Fruit fly (Drosophila melanogaster) whole organism, embryonic: Measurements from ENCODE around the gene CG43095.
A peak's percentile ranks its signal among the peaks of the same experiment; 100 is the strongest.

Experiments
- ATbp ChIP-seq: fragments of 200-800 bp; sonication (Bioruptor generic); optimal IDR thresholded peaks from 2 replicates; lab custom pipeline; 2017; ENCODE audit warnings: missing biosample characterization, mild to moderate bottlenecking, missing genetic modification characterization, missing genetic modification reagents
- Abd-B ChIP-seq: fragments of 200-800 bp; sonication (Bioruptor generic); optimal IDR thresholded peaks from 2 replicates; lab custom pipeline; 2018; ENCODE audit warnings: missing biosample characterization, mild to moderate bottlenecking, missing genetic modification characterization, moderate library complexity
- Aef1 ChIP-seq: fragments of 200-800 bp; sonication (Bioruptor generic); IDR thresholded peaks from 3 replicates; pipeline ENCODE4 v1.3.6; 2022; ENCODE audit warnings: missing biosample characterization, missing genetic modification characterization
- CG10366 ChIP-seq: fragments of 200-800 bp; sonication (Bioruptor generic); IDR thresholded peaks from 2 replicates; pipeline ENCODE4 v1.3.6; 2022; ENCODE audit warnings: missing biosample characterization, missing genetic modification characterization
- CG10979 ChIP-seq: fragments of 200-800 bp; sonication (Bioruptor generic); optimal IDR thresholded peaks from 2 replicates; lab custom pipeline; 2018; ENCODE audit warnings: missing biosample characterization, mild to moderate bottlenecking, missing genetic modification characterization, moderate library complexity
- CG11504 ChIP-seq: fragments of 200-800 bp; sonication (Bioruptor generic); optimal IDR thresholded peaks from 3 replicates; lab custom pipeline; 2019; ENCODE audit warnings: missing biosample characterization, mild to moderate bottlenecking, missing genetic modification characterization, moderate library complexity
- CG12391 ChIP-seq: fragments of 200-800 bp; sonication (Bioruptor generic); optimal IDR thresholded peaks from 3 replicates; lab custom pipeline; 2018; ENCODE audit warnings: missing biosample characterization, mild to moderate bottlenecking, missing genetic modification characterization, moderate library complexity
- CG12659 ChIP-seq: fragments of 200-800 bp; sonication (Bioruptor generic); optimal IDR thresholded peaks from 3 replicates; lab custom pipeline; 2017; ENCODE audit warnings: mild to moderate bottlenecking, missing biosample characterization, missing genetic modification reagents, missing genetic modification characterization
- CG1603 ChIP-seq: fragments of 200-800 bp; sonication (Bioruptor generic); optimal IDR thresholded peaks from 2 replicates; lab custom pipeline; 2019; ENCODE audit warnings: missing biosample characterization, mild to moderate bottlenecking, missing genetic modification characterization, moderate library complexity
- CG17328 ChIP-seq: fragments of 200-800 bp; sonication (Bioruptor generic); IDR thresholded peaks from 2 replicates; pipeline ENCODE4 v1.3.6; 2022; ENCODE audit warnings: missing biosample characterization, missing genetic modification characterization
- CG2116 ChIP-seq: fragments of 200-800 bp; sonication (Bioruptor generic); optimal IDR thresholded peaks from 3 replicates; lab custom pipeline; 2018; ENCODE audit warnings: missing biosample characterization, mild to moderate bottlenecking, missing genetic modification characterization
- CG2678 ChIP-seq: fragments of 200-800 bp; sonication (Bioruptor generic); optimal IDR thresholded peaks from 3 replicates; lab custom pipeline; 2019; ENCODE audit warnings: missing biosample characterization, mild to moderate bottlenecking, missing genetic modification characterization, moderate library complexity
- CG31441 ChIP-seq: fragments of 200-800 bp; sonication (Bioruptor generic); IDR thresholded peaks from 2 replicates; pipeline ENCODE4 v1.3.6; 2022; ENCODE audit warnings: missing biosample characterization, missing genetic modification characterization
- CG33557 ChIP-seq: fragments of 200-800 bp; sonication (Bioruptor generic); optimal IDR thresholded peaks from 2 replicates; lab custom pipeline; 2019; ENCODE audit warnings: missing biosample characterization, mild to moderate bottlenecking, missing genetic modification characterization, moderate library complexity
- CG4617 ChIP-seq: fragments of 200-800 bp; sonication (Bioruptor generic); optimal IDR thresholded peaks from 3 replicates; lab custom pipeline; 2016; ENCODE audit warnings: missing biosample characterization, missing genetic modification characterization, borderline replicate concordance
- CG4707 ChIP-seq: fragments of 200-800 bp; sonication (Bioruptor generic); optimal IDR thresholded peaks from 2 replicates; lab custom pipeline; 2018; ENCODE audit warnings: missing biosample characterization, mild to moderate bottlenecking, missing genetic modification characterization, moderate library complexity
- CG6765 ChIP-seq: fragments of 200-800 bp; sonication (Bioruptor generic); optimal IDR thresholded peaks from 3 replicates; lab custom pipeline; 2017; ENCODE audit warnings: missing biosample characterization, mild to moderate bottlenecking, missing genetic modification characterization
- CG7987 ChIP-seq: fragments of 200-800 bp; sonication (Bioruptor generic); optimal IDR thresholded peaks from 2 replicates; lab custom pipeline; 2018; ENCODE audit warnings: missing biosample characterization, mild to moderate bottlenecking, missing genetic modification characterization, moderate library complexity
- CG9727 ChIP-seq: fragments of 200-800 bp; sonication (Bioruptor generic); optimal IDR thresholded peaks from 3 replicates; lab custom pipeline; 2017; ENCODE audit warnings: missing biosample characterization, mild to moderate bottlenecking, missing genetic modification characterization
- ERR ChIP-seq: fragments of 200-800 bp; sonication (Bioruptor generic); optimal IDR thresholded peaks from 2 replicates; lab custom pipeline; 2016; ENCODE audit warnings: missing biosample characterization, missing genetic modification characterization
- Elba2 ChIP-seq: fragments of 200-800 bp; sonication (Bioruptor generic); optimal IDR thresholded peaks from 3 replicates; lab custom pipeline; 2016; ENCODE audit warnings: missing biosample characterization, missing genetic modification characterization
- HHEX ChIP-seq: fragments of 200-800 bp; sonication (Bioruptor generic); optimal IDR thresholded peaks from 3 replicates; lab custom pipeline; 2017; ENCODE audit warnings: missing biosample characterization, mild to moderate bottlenecking, missing genetic modification characterization, missing genetic modification reagents
- Hr51 ChIP-seq, 2 experiments: fragments of 200-800 bp; sonication (Bioruptor generic); optimal IDR thresholded peaks; 2 replicates in 1 of 2; 3 replicates in 1 of 2; lab custom pipeline; 2016 to 2018; ENCODE audit warnings: missing biosample characterization in 2 of 2, missing genetic modification characterization in 2 of 2, mild to moderate bottlenecking in 1 of 2, moderate library complexity in 1 of 2
- Lpt ChIP-seq: fragments of >200 bp; optimal IDR thresholded peaks from 2 replicates; lab custom pipeline; 2018; ENCODE audit warnings: missing biosample characterization, missing genetic modification characterization
- Med ChIP-seq: fragments of 200-800 bp; sonication (Bioruptor generic); peaks from one replicate; lab custom pipeline; 2016; ENCODE audit warnings: missing biosample characterization, missing genetic modification characterization, mild to moderate bottlenecking, inconsistent platforms, moderate library complexity
- Sry-β ChIP-seq: fragments of 200-800 bp; sonication (Bioruptor generic); optimal IDR thresholded peaks from 2 replicates; lab custom pipeline; 2018; ENCODE audit warnings: missing biosample characterization, mild to moderate bottlenecking, missing genetic modification characterization, moderate library complexity
- ac ChIP-seq: fragments of 200-800 bp; sonication (Bioruptor generic); optimal IDR thresholded peaks from 3 replicates; lab custom pipeline; 2017; ENCODE audit warnings: missing biosample characterization, mild to moderate bottlenecking, missing genetic modification characterization
- aop ChIP-seq: fragments of 200-800 bp; sonication (Bioruptor generic); IDR thresholded peaks from 2 replicates; pipeline ENCODE4 v1.3.6; 2022; ENCODE audit warnings: missing biosample characterization, missing genetic modification characterization
- ase ChIP-seq: fragments of 200-800 bp; sonication (Bioruptor generic); IDR thresholded peaks from 3 replicates; pipeline ENCODE4 v1.3.6; 2022; ENCODE audit warnings: missing biosample characterization, missing genetic modification characterization
- bigmax ChIP-seq: fragments of 200-800 bp; sonication (Bioruptor generic); optimal IDR thresholded peaks from 2 replicates; lab custom pipeline; 2018; ENCODE audit warnings: missing biosample characterization, mild to moderate bottlenecking, missing genetic modification characterization
- br ChIP-seq: fragments of >200 bp; optimal IDR thresholded peaks from 2 replicates; lab custom pipeline; 2017
- cg ChIP-seq: fragments of 200-800 bp; sonication (Bioruptor generic); optimal IDR thresholded peaks from 3 replicates; lab custom pipeline; 2019; ENCODE audit warnings: missing biosample characterization, mild to moderate bottlenecking, missing genetic modification characterization, moderate library complexity
- danr ChIP-seq: fragments of 200-800 bp; sonication (Bioruptor generic); IDR thresholded peaks from 2 replicates; pipeline ENCODE4 v1.3.6; 2022; ENCODE audit warnings: missing biosample characterization, missing genetic modification characterization
- dpn ChIP-seq, 2 experiments: fragments of 200-800 bp; sonication (Bioruptor generic); optimal IDR thresholded peaks; 3 replicates each; lab custom pipeline; 2016; ENCODE audit warnings: missing biosample characterization in 2 of 2, missing genetic modification characterization in 2 of 2
- ems ChIP-seq: fragments of 200-800 bp; sonication (Bioruptor generic); optimal IDR thresholded peaks from 3 replicates; lab custom pipeline; 2016; ENCODE audit warnings: missing biosample characterization, missing genetic modification characterization
- eve ChIP-seq, 2 experiments: fragments of >200 bp; optimal IDR thresholded peaks; 2 replicates each; lab custom pipeline; 2017; ENCODE audit warnings: missing biosample characterization in 2 of 2, missing genetic modification characterization in 2 of 2
- fd64A ChIP-seq: fragments of 200-800 bp; sonication (Bioruptor generic); optimal IDR thresholded peaks from 3 replicates; lab custom pipeline; 2018; ENCODE audit warnings: missing biosample characterization, mild to moderate bottlenecking, missing genetic modification characterization
- gce ChIP-seq: fragments of 200-800 bp; sonication (Bioruptor generic); IDR thresholded peaks from 3 replicates; pipeline ENCODE4 v1.3.6; 2022; ENCODE audit warnings: missing biosample characterization, missing genetic modification characterization
- hbn ChIP-seq: fragments of 200-800 bp; sonication (Bioruptor generic); IDR thresholded peaks from 2 replicates; pipeline ENCODE4 v1.3.6; 2022; ENCODE audit warnings: missing biosample characterization, missing genetic modification characterization; ENCODE audit not compliant: partially characterized antibody
- jigr1 ChIP-seq: fragments of 200-800 bp; sonication (Bioruptor generic); IDR thresholded peaks from 3 replicates; pipeline ENCODE4 v1.3.6; 2022; ENCODE audit warnings: missing biosample characterization, missing genetic modification characterization
- knrl ChIP-seq: fragments of 200-800 bp; sonication (Bioruptor generic); IDR thresholded peaks from 3 replicates; pipeline ENCODE4 v1.3.6; 2022; ENCODE audit warnings: missing biosample characterization, missing genetic modification characterization; ENCODE audit not compliant: partially characterized antibody
- lov ChIP-seq, 2 experiments: fragments of 200-800 bp in 1 of 2; fragments of >200 bp in 1 of 2; sonication (Bioruptor generic) in 1 of 2; IDR thresholded peaks in 1 of 2; optimal IDR thresholded peaks in 1 of 2; 2 replicates in 1 of 2; 3 replicates in 1 of 2; pipeline versions ENCODE4 v1.3.6 to Lab custom; 2017 to 2022; ENCODE audit warnings: missing biosample characterization in 1 of 2, missing genetic modification characterization in 1 of 2
- maf-S ChIP-seq: fragments of 200-800 bp; sonication (Bioruptor generic); optimal IDR thresholded peaks from 2 replicates; lab custom pipeline; 2016; ENCODE audit warnings: missing biosample characterization, missing genetic modification characterization
- onecut ChIP-seq: fragments of 200-800 bp; sonication (Bioruptor generic); IDR thresholded peaks from 2 replicates; pipeline ENCODE4 v1.3.6; 2022; ENCODE audit warnings: missing biosample characterization, missing genetic modification characterization
- pan ChIP-seq, 4 experiments: fragments of >200 bp in 3 of 4; fragments of 200-800 bp in 1 of 4; sonication (Bioruptor generic) in 1 of 4; optimal IDR thresholded peaks in 3 of 4; IDR thresholded peaks in 1 of 4; 2 replicates each; pipeline versions ENCODE4 v1.3.6 to Lab custom; 2017 to 2022; ENCODE audit warnings: missing biosample characterization in 2 of 4, missing genetic modification characterization in 2 of 4, mixed read lengths in 1 of 4
- prd ChIP-seq, 3 experiments: fragments of >200 bp in 2 of 3; fragments of 200-800 bp in 1 of 3; sonication (Bioruptor generic) in 1 of 3; optimal IDR thresholded peaks in 2 of 3; IDR thresholded peaks in 1 of 3; 2 replicates in 2 of 3; 3 replicates in 1 of 3; pipeline versions ENCODE4 v1.3.6 to Lab custom; 2017 to 2022; ENCODE audit warnings: missing biosample characterization in 1 of 3, missing genetic modification characterization in 1 of 3
- sim ChIP-seq: fragments of 200-800 bp; sonication (Bioruptor generic); IDR thresholded peaks from 2 replicates; pipeline ENCODE4 v1.3.6; 2022; ENCODE audit warnings: missing biosample characterization, missing genetic modification characterization
- slp2 ChIP-seq: fragments of 200-800 bp; sonication (Bioruptor generic); optimal IDR thresholded peaks from 2 replicates; lab custom pipeline; 2016; ENCODE audit warnings: missing biosample characterization, missing genetic modification characterization
- unpg ChIP-seq: fragments of 200-800 bp; sonication (Bioruptor generic); optimal IDR thresholded peaks from 3 replicates; lab custom pipeline; 2018; ENCODE audit warnings: missing biosample characterization, mild to moderate bottlenecking, missing genetic modification characterization, moderate library complexity
- yki ChIP-seq: fragments of >200 bp; optimal IDR thresholded peaks from 3 replicates; lab custom pipeline; 2018
- zf30C ChIP-seq: fragments of 200-800 bp; sonication (Bioruptor generic); optimal IDR thresholded peaks from 3 replicates; lab custom pipeline; 2018; ENCODE audit warnings: missing biosample characterization, mild to moderate bottlenecking, missing genetic modification characterization

Gene CG43095

DNA sequence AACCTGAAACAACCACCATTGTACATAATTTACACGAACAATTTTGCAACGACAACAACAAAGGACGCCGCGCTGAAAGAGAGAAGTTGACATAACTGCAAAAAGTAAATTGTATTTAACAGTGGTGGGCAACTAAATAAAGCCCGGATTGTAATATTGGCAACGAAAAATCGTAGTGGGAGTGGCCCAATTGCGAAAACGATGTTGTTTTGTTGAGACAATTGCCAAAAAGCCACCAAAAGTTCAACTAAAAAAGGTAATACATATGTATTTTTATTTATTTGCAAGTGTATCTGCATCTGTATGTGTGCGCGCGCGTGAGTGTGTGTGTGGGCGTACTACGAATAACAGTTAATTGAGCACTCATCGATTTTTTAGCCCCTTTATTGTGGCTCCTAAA, 20.5 kb downstream of the CG43095 start (continued):
- TF ChIP-seq CG33557 (no peak), CG2116 (GFP tag; lab: Kevin White, UChicago) (no peak), Med (peak; percentile 75), CG4707 (GFP tag; lab: Kevin White, UChicago) (no peak), slp2 (no peak), ATbp (GFP tag; lab: Kevin White, UChicago) (no peak), CG9727 (GFP tag; lab: Kevin White, UChicago) (no peak), fd64A (GFP tag; lab: Kevin White, UChicago) (no peak), CG6765 (GFP tag; lab: Kevin White, UChicago) (no peak), ERR (GFP tag; lab: Kevin White, UChicago) (no peak), jigr1 (GFP tag; lab: Robert Waterston, UW) (no peak), yki (no peak), maf-S (GFP tag; lab: Kevin White, UChicago) (no peak), CG2678 (no peak), br (lab: Kevin White, UChicago) (no peak), Aef1 (no peak), unpg (peak; percentile 2), lov (optimal IDR thresholded peaks at IDR 0.05; lab: Kevin White, UChicago) (no peak), lov (GFP tag; IDR thresholded peaks at IDR 0.05; lab: Robert Waterston, UW) (no peak), knrl (no peak), onecut (GFP tag; lab: Robert Waterston, UW) (peak; percentile 49; the same call in 1 of the 2 replicates), CG1603 (tag; lab: Kevin White, UChicago) (peak; percentile 3), CG12391 (no peak), Lpt (no peak), ems (GFP tag; lab: Kevin White, UChicago) (no peak), Elba2 (no peak), zf30C (no peak), CG11504 (no peak), danr (GFP tag; lab: Robert Waterston, UW) (no peak), CG10979 (no peak), ase (no peak), gce (no peak), eve (GFP tag; optimal IDR thresholded peaks at IDR 0.05; lab: Kevin White, UChicago) (no peak), pan (optimal IDR thresholded peaks at IDR 0.05; lab: Kevin White, UChicago) (no peak), pan (GFP tag; optimal IDR thresholded peaks at IDR 0.05 in 1 of 2, IDR thresholded peaks at IDR 0.05 in 1 of 2) (peak in 1 of 2 experiments; percentile 6), HHEX (GFP tag; lab: Kevin White, UChicago) (no peak), CG4617 (GFP tag; lab: Kevin White, UChicago) (no peak)
- TF ChIP-seq, all 482 proteins: peak for 16

DNA sequence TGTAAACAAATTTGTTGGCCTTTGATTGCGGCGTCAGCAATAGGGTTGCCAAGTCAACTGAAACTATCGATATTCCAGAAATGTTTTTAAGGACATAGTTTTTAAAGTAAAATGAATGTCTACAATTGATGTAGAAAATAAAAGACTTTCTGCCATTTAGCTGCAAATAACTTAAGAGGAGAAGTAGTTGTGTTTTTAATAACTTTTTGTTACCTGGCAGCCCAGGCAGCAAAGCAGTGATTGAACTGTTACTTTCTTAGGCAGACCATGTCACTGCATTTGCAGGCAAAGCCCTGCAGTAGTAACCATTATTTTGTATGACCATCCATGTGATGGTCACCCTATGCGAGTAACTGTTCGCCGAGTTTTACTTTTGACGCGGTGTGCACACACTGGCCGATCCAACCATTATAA, 21.0 kb downstream of the CG43095 start, which contains the start of the genes rumi, CG7029 and Usp12-46:
TSS of gene rumi (minus strand) at position 64 of the 414 bp plus-strand sequence.
TSS of gene CG7029 (plus strand) at position 368 of the 414 bp plus-strand sequence.
TSS of gene Usp12-46 (plus strand) at position 368 of the 414 bp plus-strand sequence.
- peak; percentile 23 for TF ChIP-seq ac (GFP tag; lab: Kevin White, UChicago)
- peak; percentile 86 to 90 for TF ChIP-seq Hr51 (GFP tag; optimal IDR thresholded peaks at IDR 0.05; lab: Kevin White, UChicago)
- TF ChIP-seq Abd-B (GFP tag; lab: Kevin White, UChicago), result peak; percentile 84
- peak; percentile 85 to 92 for TF ChIP-seq dpn (GFP tag; optimal IDR thresholded peaks at IDR 0.05; lab: Kevin White, UChicago)
- peak; percentile 58; the same call in 1 of the 2 replicates for TF ChIP-seq sim (GFP tag; lab: Robert Waterston, UW)
- TF ChIP-seq prd (optimal IDR thresholded peaks at IDR 0.05; lab: Kevin White, UChicago), result no peak
- TF ChIP-seq prd (GFP tag; IDR thresholded peaks at IDR 0.05; lab: Robert Waterston, UW), result peak; percentile 90
- TF ChIP-seq bigmax, result no peak
- TF ChIP-seq hbn (GFP tag; lab: Robert Waterston, UW), result peak; percentile 75
- peak; percentile 94 for TF ChIP-seq CG31441 (GFP tag; lab: Robert Waterston, UW)
- no peak for TF ChIP-seq cg (GFP tag; lab: Kevin White, UChicago)
- peak; percentile 93 for TF ChIP-seq CG12659 (GFP tag; lab: Kevin White, UChicago)
- TF ChIP-seq CG17328 (GFP tag; lab: Robert Waterston, UW), result peak; percentile 90
- TF ChIP-seq aop (GFP tag; lab: Robert Waterston, UW), result peak; percentile 43; the same call in 1 of the 2 replicates
- no peak for TF ChIP-seq zf30C
- no peak for TF ChIP-seq pan (optimal IDR thresholded peaks at IDR 0.05; lab: Kevin White, UChicago)
- TF ChIP-seq pan (GFP tag; optimal IDR thresholded peaks at IDR 0.05 in 1 of 2, IDR thresholded peaks at IDR 0.05 in 1 of 2), result peak in 1 of 2 experiments; percentile 88
- peak; percentile 21 for TF ChIP-seq Sry-β (GFP tag; lab: Kevin White, UChicago)
- TF ChIP-seq CG10366 (GFP tag; lab: Robert Waterston, UW), result peak; percentile 90
- TF ChIP-seq CG7987 (GFP tag; lab: Kevin White, UChicago), result peak; percentile 57
